Fruit fly (Drosophila melanogaster) whole organism, embryonic: ENCODE data around the gene cerv.
A peak's percentile ranks its signal among the peaks of the same experiment; 100 is the strongest.

Source experiments
- C15 ChIP-seq: fragments of 200-800 bp; sonication (Bioruptor generic); IDR thresholded peaks from 3 replicates; pipeline ENCODE4 v1.3.6; 2022; ENCODE audit warnings: missing biosample characterization, missing genetic modification characterization
- CG1024 ChIP-seq: fragments of 200-800 bp; sonication (Bioruptor generic); IDR thresholded peaks from 2 replicates; pipeline ENCODE4 v1.3.6; 2022; ENCODE audit warnings: missing biosample characterization, missing genetic modification characterization
- CG10274 ChIP-seq: fragments of 200-800 bp; sonication (Bioruptor generic); optimal IDR thresholded peaks from 3 replicates; lab custom pipeline; 2017; ENCODE audit warnings: missing biosample characterization, mild to moderate bottlenecking, missing genetic modification characterization
- CG10321 ChIP-seq: fragments of 200-800 bp; sonication (Bioruptor generic); IDR thresholded peaks from 2 replicates; pipeline ENCODE4 v1.3.6; 2022; ENCODE audit warnings: missing biosample characterization, missing genetic modification characterization
- CG14050 ChIP-seq: fragments of 200-800 bp; sonication (Bioruptor generic); IDR thresholded peaks from 3 replicates; pipeline ENCODE4 v1.3.6; 2022; ENCODE audit warnings: missing biosample characterization, missing genetic modification characterization
- CG15601 ChIP-seq: fragments of 200-800 bp; sonication (Bioruptor generic); optimal IDR thresholded peaks from 3 replicates; lab custom pipeline; 2019; ENCODE audit warnings: missing biosample characterization, mild to moderate bottlenecking, missing genetic modification characterization, moderate library complexity
- CG1647 ChIP-seq: fragments of 200-800 bp; sonication (Bioruptor generic); optimal IDR thresholded peaks from 3 replicates; lab custom pipeline; 2016; ENCODE audit warnings: missing biosample characterization, missing genetic modification characterization
- CG18764 ChIP-seq: fragments of 200-800 bp; sonication (Bioruptor generic); optimal IDR thresholded peaks from 3 replicates; lab custom pipeline; 2016; ENCODE audit warnings: missing biosample characterization, missing genetic modification characterization
- CG2889 ChIP-seq: fragments of 200-800 bp; sonication (Bioruptor generic); IDR thresholded peaks from 3 replicates; pipeline ENCODE4 v1.3.6; 2022; ENCODE audit warnings: missing biosample characterization, missing genetic modification characterization
- CG30020 ChIP-seq: fragments of 200-800 bp; optimal IDR thresholded peaks from 2 replicates; lab custom pipeline; 2019; ENCODE audit warnings: missing biosample characterization, mild to moderate bottlenecking, missing genetic modification characterization, moderate library complexity
- CG3065 ChIP-seq: fragments of 200-800 bp; sonication (Bioruptor generic); optimal IDR thresholded peaks from 2 replicates; lab custom pipeline; 2016; ENCODE audit warnings: missing biosample characterization, missing genetic modification characterization
- CG32532 ChIP-seq: fragments of 200-800 bp; sonication (Bioruptor generic); IDR thresholded peaks from 2 replicates; pipeline ENCODE4 v1.3.6; 2022; ENCODE audit warnings: missing biosample characterization, missing genetic modification characterization
- CG34224 ChIP-seq: fragments of 200-800 bp; sonication (Bioruptor generic); IDR thresholded peaks from 3 replicates; pipeline ENCODE4 v1.3.6; 2022; ENCODE audit warnings: missing biosample characterization, missing genetic modification characterization; ENCODE audit not compliant: partially characterized antibody
- CG34376 ChIP-seq: fragments of 200-800 bp; sonication (Bioruptor generic); optimal IDR thresholded peaks from 2 replicates; lab custom pipeline; 2018; ENCODE audit warnings: missing biosample characterization, mild to moderate bottlenecking, missing genetic modification characterization
- CG34422 ChIP-seq: fragments of 200-800 bp; sonication (Bioruptor generic); IDR thresholded peaks from 3 replicates; pipeline ENCODE4 v1.3.6; 2022; ENCODE audit warnings: missing biosample characterization, missing genetic modification characterization
- CG4617 ChIP-seq: fragments of 200-800 bp; sonication (Bioruptor generic); optimal IDR thresholded peaks from 3 replicates; lab custom pipeline; 2016; ENCODE audit warnings: missing biosample characterization, missing genetic modification characterization, borderline replicate concordance
- CG4707 ChIP-seq: fragments of 200-800 bp; sonication (Bioruptor generic); optimal IDR thresholded peaks from 2 replicates; lab custom pipeline; 2018; ENCODE audit warnings: missing biosample characterization, mild to moderate bottlenecking, missing genetic modification characterization, moderate library complexity
- CG6689 ChIP-seq: fragments of 200-800 bp; sonication (Bioruptor generic); IDR thresholded peaks from 2 replicates; pipeline ENCODE4 v1.3.6; 2022; ENCODE audit warnings: missing biosample characterization, missing genetic modification characterization
- CG7556 ChIP-seq: fragments of 200-800 bp; sonication (Bioruptor generic); optimal IDR thresholded peaks from 2 replicates; lab custom pipeline; 2017; ENCODE audit warnings: missing biosample characterization, mild to moderate bottlenecking, missing genetic modification characterization
- CG8944 ChIP-seq: fragments of 200-800 bp; sonication (Bioruptor generic); optimal IDR thresholded peaks from 3 replicates; lab custom pipeline; 2016; ENCODE audit warnings: missing biosample characterization, missing genetic modification characterization
- CHES-1-like ChIP-seq: fragments of 200-800 bp; sonication (Bioruptor generic); optimal IDR thresholded peaks from 2 replicates; lab custom pipeline; 2016; ENCODE audit warnings: missing biosample characterization, missing genetic modification characterization
- CoRest ChIP-seq: fragments of 200-800 bp; sonication (Bioruptor generic); optimal IDR thresholded peaks from 3 replicates; lab custom pipeline; 2018; ENCODE audit warnings: missing biosample characterization, mild to moderate bottlenecking, missing genetic modification characterization, moderate library complexity
- Deaf1 ChIP-seq: fragments of 200-800 bp; optimal IDR thresholded peaks from 3 replicates; lab custom pipeline; 2019; ENCODE audit warnings: missing biosample characterization, mild to moderate bottlenecking, missing genetic modification characterization, moderate library complexity
- E2f1 ChIP-seq: fragments of 200-800 bp; sonication (Bioruptor generic); IDR thresholded peaks from 2 replicates; pipeline ENCODE4 v1.3.6; 2022; ENCODE audit warnings: missing biosample characterization, missing genetic modification characterization
- Hr3 ChIP-seq: fragments of 200-800 bp; sonication (Bioruptor generic); optimal IDR thresholded peaks from 3 replicates; lab custom pipeline; 2016; ENCODE audit warnings: missing biosample characterization, missing genetic modification characterization
- MBD-R2 ChIP-seq: fragments of 200-800 bp; sonication (Bioruptor generic); IDR thresholded peaks from 2 replicates; pipeline ENCODE4 v1.3.6; 2022; ENCODE audit warnings: missing biosample characterization, missing genetic modification characterization
- MESR4 ChIP-seq: fragments of 200-800 bp; sonication (Bioruptor generic); optimal IDR thresholded peaks from 2 replicates; lab custom pipeline; 2018; ENCODE audit warnings: missing biosample characterization, mild to moderate bottlenecking, missing genetic modification characterization, moderate library complexity
- NFAT ChIP-seq: fragments of 200-800 bp; sonication (Bioruptor generic); IDR thresholded peaks from 2 replicates; pipeline ENCODE4 v1.3.6; 2022; ENCODE audit warnings: missing biosample characterization, missing genetic modification characterization
- Poxn ChIP-seq: fragments of 200-800 bp; sonication (Bioruptor generic); IDR thresholded peaks from 2 replicates; pipeline ENCODE4 v1.3.6; 2022; ENCODE audit warnings: missing biosample characterization, missing genetic modification characterization
- Sry-δ ChIP-seq: fragments of 200-800 bp; sonication (Bioruptor generic); optimal IDR thresholded peaks from 2 replicates; lab custom pipeline; 2016; ENCODE audit warnings: missing biosample characterization, missing genetic modification characterization
- Trl ChIP-seq, 3 experiments: fragments of >200 bp in 2 of 3; fragments of 200-800 bp in 1 of 3; sonication (Bioruptor generic) in 1 of 3; optimal IDR thresholded peaks; 2 replicates in 1 of 3; 3 replicates in 2 of 3; lab custom pipeline; 2016 to 2017; ENCODE audit warnings: missing biosample characterization in 1 of 3, missing genetic modification characterization in 1 of 3
- Usf ChIP-seq: fragments of 200-800 bp; sonication (Bioruptor generic); optimal IDR thresholded peaks from 2 replicates; lab custom pipeline; 2017; ENCODE audit warnings: missing genotype, missing biosample characterization, missing genetic modification characterization
- Xbp1 ChIP-seq: fragments of 200-800 bp; sonication (Bioruptor generic); optimal IDR thresholded peaks from 3 replicates; lab custom pipeline; 2016; ENCODE audit warnings: missing biosample characterization, mild to moderate bottlenecking, missing genetic modification characterization
- amos ChIP-seq: fragments of 200-800 bp; sonication (Bioruptor generic); IDR thresholded peaks from 2 replicates; pipeline ENCODE4 v1.3.6; 2022; ENCODE audit warnings: missing biosample characterization, missing genetic modification characterization; ENCODE audit not compliant: partially characterized antibody
- aop ChIP-seq: fragments of 200-800 bp; sonication (Bioruptor generic); IDR thresholded peaks from 2 replicates; pipeline ENCODE4 v1.3.6; 2022; ENCODE audit warnings: missing biosample characterization, missing genetic modification characterization
- chif ChIP-seq, 2 experiments: fragments of 200-800 bp; sonication (Bioruptor generic); optimal IDR thresholded peaks; 3 replicates each; lab custom pipeline; 2016; ENCODE audit warnings: missing biosample characterization in 2 of 2, missing genetic modification characterization in 2 of 2
- dan ChIP-seq: fragments of 200-800 bp; sonication (Bioruptor generic); IDR thresholded peaks from 2 replicates; pipeline ENCODE4 v1.3.6; 2022; ENCODE audit warnings: missing biosample characterization, missing genetic modification characterization
- dm ChIP-seq: fragments of 200-800 bp; sonication (Bioruptor generic); optimal IDR thresholded peaks from 3 replicates; lab custom pipeline; 2016; ENCODE audit warnings: missing biosample characterization, missing genetic modification characterization
- eyg ChIP-seq: fragments of 200-800 bp; sonication (Bioruptor generic); optimal IDR thresholded peaks from 3 replicates; lab custom pipeline; 2016; ENCODE audit warnings: missing biosample characterization, missing genetic modification characterization
- fu2 ChIP-seq: fragments of 200-800 bp; sonication (Bioruptor generic); optimal IDR thresholded peaks from 2 replicates; lab custom pipeline; 2016; ENCODE audit warnings: missing biosample characterization, missing genetic modification characterization
- gsb-n ChIP-seq: fragments of 200-800 bp; sonication (Bioruptor generic); optimal IDR thresholded peaks from 3 replicates; lab custom pipeline; 2018; ENCODE audit warnings: missing biosample characterization, mild to moderate bottlenecking, missing genetic modification characterization
- ham ChIP-seq: fragments of 200-800 bp; sonication (Bioruptor generic); IDR thresholded peaks from 2 replicates; pipeline ENCODE4 v1.3.6; 2022; ENCODE audit warnings: missing biosample characterization, missing genetic modification characterization
- jing ChIP-seq: fragments of 200-800 bp; sonication (Bioruptor generic); optimal IDR thresholded peaks from 2 replicates; lab custom pipeline; 2018; ENCODE audit warnings: missing biosample characterization, mild to moderate bottlenecking, missing genetic modification characterization
- lmd ChIP-seq: fragments of 200-800 bp; sonication (Bioruptor generic); IDR thresholded peaks from 2 replicates; pipeline ENCODE4 v1.3.6; 2022; ENCODE audit warnings: missing biosample characterization, missing genetic modification characterization
- nerfin-2 ChIP-seq: fragments of 200-800 bp; sonication (Bioruptor generic); IDR thresholded peaks from 2 replicates; pipeline ENCODE4 v1.3.6; 2022; ENCODE audit warnings: missing biosample characterization, missing genetic modification characterization; ENCODE audit not compliant: partially characterized antibody
- otp ChIP-seq: fragments of 200-800 bp; sonication (Bioruptor generic); IDR thresholded peaks from 3 replicates; pipeline ENCODE4, ENCODE4 v1.3.6; 2022; ENCODE audit warnings: missing biosample characterization, missing genetic modification characterization
- pzg ChIP-seq: fragments of 200-800 bp; sonication (Bioruptor generic); optimal IDR thresholded peaks from 3 replicates; lab custom pipeline; 2018; ENCODE audit warnings: missing biosample characterization, mild to moderate bottlenecking, missing genetic modification characterization, moderate library complexity
- sc ChIP-seq, 3 experiments: fragments of >200 bp in 2 of 3; fragments of 200-800 bp in 1 of 3; sonication (Bioruptor generic) in 1 of 3; optimal IDR thresholded peaks; 2 replicates in 2 of 3; 3 replicates in 1 of 3; lab custom pipeline; 2017; ENCODE audit warnings: mild to moderate bottlenecking in 1 of 3, missing biosample characterization in 1 of 3, missing genetic modification characterization in 1 of 3, missing genetic modification reagents in 1 of 3
- sug ChIP-seq: fragments of 200-800 bp; optimal IDR thresholded peaks from 2 replicates; lab custom pipeline; 2019; ENCODE audit warnings: missing biosample characterization, mild to moderate bottlenecking, missing genetic modification characterization, moderate library complexity
- vfl ChIP-seq: fragments of 200-800 bp; sonication (Bioruptor generic); optimal IDR thresholded peaks from 2 replicates; lab custom pipeline; 2016; ENCODE audit warnings: missing biosample characterization, missing genetic modification characterization
- wdn ChIP-seq: fragments of 200-800 bp; sonication (Bioruptor generic); IDR thresholded peaks from 2 replicates; pipeline ENCODE4 v1.3.6; 2022; ENCODE audit warnings: missing biosample characterization, missing genetic modification characterization

The cerv gene

DNA sequence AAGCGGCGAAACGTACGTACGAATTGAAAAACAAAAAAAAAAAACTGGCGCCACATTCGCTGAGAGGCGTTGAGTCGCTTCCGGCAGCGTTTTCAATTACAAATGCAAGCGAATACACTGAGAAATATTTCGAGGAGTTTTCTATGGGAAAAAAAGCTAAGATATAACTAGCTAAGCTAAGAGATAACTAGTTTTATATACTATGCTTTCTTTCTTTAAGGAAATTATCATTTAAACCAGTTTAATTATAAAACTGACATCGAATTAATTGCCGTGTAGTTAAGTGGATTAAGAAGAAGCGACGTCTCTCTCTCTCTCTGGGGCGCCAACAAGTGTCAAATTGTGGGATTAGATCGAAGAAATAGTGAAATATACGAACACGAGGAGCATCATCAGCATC, 37.5 kb upstream of the cerv start (continued):
- TF ChIP-seq CG18764 (peak; percentile 26), gsb-n (peak; percentile 39), sc (optimal IDR thresholded peaks at IDR 0.05; lab: Kevin White, UChicago) (no peak), sc (GFP tag; optimal IDR thresholded peaks at IDR 0.05; lab: Kevin White, UChicago) (peak; percentile 10), vfl (GFP tag; lab: Kevin White, UChicago) (no peak), nerfin-2 (GFP tag; lab: Robert Waterston, UW) (no peak), CG4707 (GFP tag; lab: Kevin White, UChicago) (no peak), Trl (optimal IDR thresholded peaks at IDR 0.05; lab: Kevin White, UChicago) (no peak), Trl (GFP tag; optimal IDR thresholded peaks at IDR 0.05; lab: Kevin White, UChicago) (peak; percentile 19), CG8944 (GFP tag; lab: Kevin White, UChicago) (peak; percentile 30), CG1647 (no peak), CG32532 (GFP tag; lab: Robert Waterston, UW) (peak; percentile 35; the same call in 1 of the 2 replicates), eyg (GFP tag; lab: Kevin White, UChicago) (no peak), CG10321 (GFP tag; lab: Robert Waterston, UW) (no peak), pzg (GFP tag; lab: Kevin White, UChicago) (no peak), CG3065 (no peak), Poxn (GFP tag; lab: Robert Waterston, UW) (no peak), CHES-1-like (GFP tag; lab: Kevin White, UChicago) (peak; percentile 34), CG30020 (tag; lab: Kevin White, UChicago) (no peak), E2f1 (GFP tag; lab: Robert Waterston, UW) (no peak), MESR4 (GFP tag; lab: Kevin White, UChicago) (no peak), wdn (no peak), dan (no peak), CG2889 (GFP tag; lab: Robert Waterston, UW) (no peak), CG34376 (GFP tag; lab: Kevin White, UChicago) (no peak), jing (GFP tag; lab: Kevin White, UChicago) (peak; percentile 19), CG34422 (GFP tag; lab: Robert Waterston, UW) (0 out of 3 replicates have a peak, but pooled peaks have one; percentile 39), CG6689 (GFP tag; lab: Robert Waterston, UW) (peak; percentile 71), CG34224 (GFP tag; lab: Robert Waterston, UW) (no peak), CG10274 (no peak), dm (GFP tag; lab: Kevin White, UChicago) (no peak), chif (GFP tag; optimal IDR thresholded peaks at IDR 0.05; lab: Kevin White, UChicago) (peak; percentile 48 to 51), CG15601 (tag; lab: Kevin White, UChicago) (peak; percentile 26), fu2 (GFP tag; lab: Kevin White, UChicago) (no peak), Hr3 (peak; percentile 53), CG1024 (GFP tag; lab: Robert Waterston, UW) (no peak), lmd (GFP tag; lab: Robert Waterston, UW) (peak; percentile 51), Usf (GFP tag; lab: Kevin White, UChicago) (no peak), aop (GFP tag; lab: Robert Waterston, UW) (no peak), CoRest (peak; percentile 66), Xbp1 (GFP tag; lab: Kevin White, UChicago) (peak; percentile 58), amos (GFP tag; lab: Robert Waterston, UW) (no peak), Sry-δ (GFP tag; lab: Kevin White, UChicago) (peak; percentile 24), CG4617 (GFP tag; lab: Kevin White, UChicago) (no peak), sug (tag; lab: Kevin White, UChicago) (no peak), NFAT (GFP tag; lab: Robert Waterston, UW) (no peak), MBD-R2 (no peak), CG7556 (GFP tag; lab: Kevin White, UChicago) (peak; percentile 47), ham (no peak), Deaf1 (tag; lab: Kevin White, UChicago) (peak; percentile 16), otp (GFP tag; lab: Robert Waterston, UW) (0 out of 3 replicates have a peak, but pooled peaks have one; percentile 48), C15 (no peak), CG14050 (GFP tag; lab: Robert Waterston, UW) (peak; percentile 30; the same call in 1 of the 3 replicates)
